Worm (Caenorhabditis elegans): ENCODE results near the gene F53E4.2.

- no peak for TF ChIP-seq lsy-2 (tag; optimal IDR thresholded peaks at IDR 0.05)
- no peak for TF ChIP-seq pha-4 (tag; optimal IDR thresholded peaks at IDR 0.05)
- no peak for TF ChIP-seq ztf-11 (tag; optimal IDR thresholded peaks at IDR 0.05)
- TF ChIP-seq snpc-4 (tag; optimal IDR thresholded peaks at IDR 0.05), result no peak
- no peak for TF ChIP-seq nhr-237 (tag; optimal IDR thresholded peaks at IDR 0.05)
- no peak for TF ChIP-seq unc-39 (tag; optimal IDR thresholded peaks at IDR 0.05)
- no peak for TF ChIP-seq nhr-28 (tag; optimal IDR thresholded peaks at IDR 0.05)
- TF ChIP-seq nhr-76 (tag; optimal IDR thresholded peaks at IDR 0.05), result no peak
- no peak for TF ChIP-seq nhr-12 (tag; optimal IDR thresholded peaks at IDR 0.05)
Observed at ce11 chrV:15666718-15667117, 12.5 kb downstream of the F53E4.2 start.
